Worm (Caenorhabditis elegans) whole organism, late embryonic: ENCODE results near the gene srx-60.

Experiments used
- F13H6.1 ChIP-seq: sonication (generic microtip); optimal IDR thresholded peaks from 2 replicates; lab custom pipeline; 2016; ENCODE audit warnings: missing genetic modification characterization, missing compliant biosample characterization
- ceh-18 ChIP-seq: sonication (generic microtip); optimal IDR thresholded peaks from 2 replicates; lab custom pipeline; 2016; ENCODE audit warnings: missing genetic modification characterization, missing compliant biosample characterization
- ceh-22 ChIP-seq: sonication (generic microtip); optimal IDR thresholded peaks from 2 replicates; lab custom pipeline; 2017; ENCODE audit warnings: missing biosample characterization, missing genetic modification characterization
- ceh-34 ChIP-seq: sonication (generic microtip); optimal IDR thresholded peaks from 2 replicates; lab custom pipeline; 2016; ENCODE audit warnings: mild to moderate bottlenecking, missing genetic modification characterization, missing compliant biosample characterization
- ceh-45 ChIP-seq: fragments of 200-800 bp; sonication (Bioruptor generic); IDR thresholded peaks from 2 replicates; pipeline ENCODE4 v1.3.6; 2022; ENCODE audit warnings: missing genetic modification reagents, missing genetic modification characterization, missing compliant biosample characterization
- fkh-6 ChIP-seq: sonication (generic microtip); optimal IDR thresholded peaks from 2 replicates; lab custom pipeline; 2016; ENCODE audit warnings: missing genetic modification characterization, missing compliant biosample characterization
- madf-2 ChIP-seq: sonication (generic microtip); optimal IDR thresholded peaks from 2 replicates; lab custom pipeline; 2017; ENCODE audit warnings: missing genetic modification characterization, missing compliant biosample characterization
- pat-9 ChIP-seq: fragments of 200-800 bp; sonication (Bioruptor generic); optimal IDR thresholded peaks from 2 replicates; lab custom pipeline; 2018; ENCODE audit warnings: mild to moderate bottlenecking, missing genetic modification characterization, moderate library complexity, missing compliant biosample characterization
- pha-4 ChIP-seq: fragments of 150-350 bp; optimal IDR thresholded peaks from 2 replicates; lab custom pipeline; 2018; ENCODE audit warnings: missing biosample characterization, missing genetic modification reagents, missing genetic modification characterization

Gene srx-60

DNA sequence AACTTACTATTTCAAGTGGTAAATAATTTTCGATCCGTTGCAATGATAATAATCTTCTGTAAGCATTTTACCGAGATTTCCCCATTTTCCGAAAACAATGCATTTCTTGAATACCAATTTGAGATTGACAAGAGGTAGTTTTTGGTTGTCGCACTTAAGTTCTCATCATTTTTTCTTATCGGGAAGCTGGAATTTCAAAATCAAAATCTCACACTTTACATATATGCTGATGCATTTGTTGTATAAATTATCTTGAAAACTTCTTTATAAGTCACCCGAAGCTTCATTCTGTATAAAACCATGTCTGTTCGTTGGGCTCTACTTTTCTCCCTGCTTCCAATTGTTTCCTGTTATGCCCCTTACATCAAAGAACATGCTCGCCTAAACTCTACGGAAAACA lies 50.7 kb downstream of the srx-60 start, which contains the start of gene try-11:
TSS of gene try-11 (plus strand) at position 301 of the 400 bp plus-strand sequence.
- TF ChIP-seq ceh-22 (tag; lab: Kevin White, UChicago) = no peak
- TF ChIP-seq pha-4 = no peak
- TF ChIP-seq ceh-34 (tag; lab: Kevin White, UChicago) = no peak
- no peak for TF ChIP-seq madf-2
- no peak for TF ChIP-seq F13H6.1 (tag; lab: Kevin White, UChicago)
- no peak for TF ChIP-seq ceh-45 (GFP tag; lab: Robert Waterston, UW)
- no peak for TF ChIP-seq fkh-6 (tag; lab: Kevin White, UChicago)
- no peak for TF ChIP-seq ceh-18 (tag; lab: Kevin White, UChicago)
- no peak for TF ChIP-seq pat-9 (tag; lab: Kevin White, UChicago)
